Worm (Caenorhabditis elegans) whole organism, L2 larva: ENCODE results near the gene F22E12.3.

ENCODE experiments used
- C34F6.9 ChIP-seq: fragments of 150-350 bp; optimal IDR thresholded peaks from 2 replicates; lab custom pipeline; 2014; ENCODE audit warnings: missing biosample characterization, missing genetic modification characterization
- R02D3.7 ChIP-seq: fragments of 150-350 bp; optimal IDR thresholded peaks from 2 replicates; lab custom pipeline; 2014; ENCODE audit warnings: missing biosample characterization, missing genetic modification characterization
- Y55F3AM.14 ChIP-seq: fragments of 200-800 bp; sonication (Bioruptor generic); optimal IDR thresholded peaks from 2 replicates; lab custom pipeline; 2018; ENCODE audit warnings: mild to moderate bottlenecking, missing genetic modification characterization, missing compliant biosample characterization
- ZK546.5 ChIP-seq: sonication (generic microtip); optimal IDR thresholded peaks from 2 replicates; lab custom pipeline; 2017; ENCODE audit warnings: missing biosample characterization, missing genetic modification characterization
- aly-2 ChIP-seq: fragments of 150-350 bp; optimal IDR thresholded peaks from 2 replicates; lab custom pipeline; 2014; ENCODE audit warnings: missing biosample characterization, missing genetic modification characterization
- ama-1 ChIP-seq: fragments of 150-350 bp; optimal IDR thresholded peaks from 2 replicates; lab custom pipeline; 2018; ENCODE audit warnings: inconsistent platforms
- blmp-1 ChIP-seq: sonication (generic microtip); optimal IDR thresholded peaks from 2 replicates; lab custom pipeline; 2017; ENCODE audit warnings: missing genetic modification characterization, mild to moderate bottlenecking, missing compliant biosample characterization, antibody characterized with exemption, moderate library complexity; ENCODE audit not compliant: insufficient read depth
- ceh-16 ChIP-seq: fragments of 150-350 bp; optimal IDR thresholded peaks from 2 replicates; lab custom pipeline; 2014; ENCODE audit warnings: missing biosample characterization, missing genetic modification characterization
- ceh-82 ChIP-seq: fragments of 150-350 bp; optimal IDR thresholded peaks from 2 replicates; lab custom pipeline; 2014; ENCODE audit warnings: missing biosample characterization, missing genetic modification characterization
- crh-2 ChIP-seq: sonication (generic microtip); optimal IDR thresholded peaks from 2 replicates; lab custom pipeline; 2017; ENCODE audit warnings: missing biosample characterization, missing genetic modification characterization
- dmd-4 ChIP-seq: sonication (generic microtip); optimal IDR thresholded peaks from 2 replicates; lab custom pipeline; 2017; ENCODE audit warnings: missing biosample characterization, missing genetic modification characterization
- egl-27 ChIP-seq: sonication (generic microtip); optimal IDR thresholded peaks from 3 replicates; lab custom pipeline; 2017; ENCODE audit warnings: missing biosample characterization, missing genetic modification reagents, missing genetic modification characterization
- elt-1 ChIP-seq: fragments of 150-350 bp; optimal IDR thresholded peaks from 2 replicates; lab custom pipeline; 2014; ENCODE audit warnings: missing biosample characterization, missing genetic modification characterization
- elt-3 ChIP-seq: sonication (generic microtip); optimal IDR thresholded peaks from 2 replicates; lab custom pipeline; 2017; ENCODE audit warnings: missing biosample characterization, missing genetic modification characterization
- fos-1 ChIP-seq: fragments of 150-350 bp; optimal IDR thresholded peaks from 2 replicates; lab custom pipeline; 2014; ENCODE audit warnings: missing biosample characterization, missing genetic modification characterization
- gmeb-1 ChIP-seq: fragments of 150-350 bp; optimal IDR thresholded peaks from 2 replicates; lab custom pipeline; 2014; ENCODE audit warnings: missing biosample characterization, missing genetic modification characterization
- lin-11 ChIP-seq: fragments of 150-350 bp; sonication (generic microtip); optimal IDR thresholded peaks from 2 replicates; lab custom pipeline; 2014; ENCODE audit warnings: missing biosample characterization, missing genetic modification characterization, inconsistent platforms, mixed read lengths
- lin-39 ChIP-seq: fragments of 150-350 bp; optimal IDR thresholded peaks from 2 replicates; lab custom pipeline; 2014; ENCODE audit warnings: missing biosample characterization, missing genetic modification reagents, missing genetic modification characterization
- lsy-2 ChIP-seq, 2 experiments: fragments of 150-350 bp in 1 of 2; sonication (generic microtip) in 1 of 2; optimal IDR thresholded peaks; 2 replicates each; lab custom pipeline; 2014 to 2017; ENCODE audit warnings: missing biosample characterization in 2 of 2, missing genetic modification characterization in 2 of 2
- mdl-1 ChIP-seq, 2 experiments: fragments of 150-350 bp in 1 of 2; sonication (generic microtip) in 1 of 2; optimal IDR thresholded peaks; 2 replicates each; lab custom pipeline; 2017; ENCODE audit warnings: missing biosample characterization in 2 of 2, missing genetic modification characterization in 2 of 2
- nhr-10 ChIP-seq: sonication (generic microtip); optimal IDR thresholded peaks from 2 replicates; lab custom pipeline; 2017; ENCODE audit warnings: missing biosample characterization, missing genetic modification characterization
- nhr-12 ChIP-seq: fragments of 150-350 bp; optimal IDR thresholded peaks from 2 replicates; lab custom pipeline; 2014; ENCODE audit warnings: missing biosample characterization, missing genetic modification characterization
- nhr-21 ChIP-seq: fragments of 150-350 bp; optimal IDR thresholded peaks from 2 replicates; lab custom pipeline; 2014; ENCODE audit warnings: missing biosample characterization, missing genetic modification characterization
- nhr-23 ChIP-seq: fragments of 150-350 bp; optimal IDR thresholded peaks from 2 replicates; lab custom pipeline; 2014; ENCODE audit warnings: missing biosample characterization, missing genetic modification reagents, missing genetic modification characterization
- nhr-25 ChIP-seq: fragments of 150-350 bp; sonication (generic microtip); optimal IDR thresholded peaks from 3 replicates; lab custom pipeline; 2014; ENCODE audit warnings: missing biosample characterization, missing genetic modification characterization
- nhr-77 ChIP-seq: fragments of 150-350 bp; optimal IDR thresholded peaks from 2 replicates; lab custom pipeline; 2014; ENCODE audit warnings: missing biosample characterization, missing genetic modification characterization
- skn-1 ChIP-seq: sonication (generic microtip); optimal IDR thresholded peaks from 2 replicates; lab custom pipeline; 2017; ENCODE audit warnings: missing biosample characterization, missing genetic modification characterization
- sma-3 ChIP-seq: sonication (generic microtip); optimal IDR thresholded peaks from 2 replicates; lab custom pipeline; 2016; ENCODE audit warnings: missing genetic modification reagents, missing genetic modification characterization, missing compliant biosample characterization
- sma-9 ChIP-seq, 2 experiments: fragments of 150-350 bp in 1 of 2; sonication (generic microtip) in 1 of 2; optimal IDR thresholded peaks; 2 replicates each; lab custom pipeline; 2014 to 2016; ENCODE audit warnings: missing genetic modification characterization in 2 of 2, mild to moderate bottlenecking in 1 of 2, missing biosample characterization in 1 of 2, missing compliant biosample characterization in 1 of 2, missing genetic modification reagents in 1 of 2, moderate library complexity in 1 of 2
- snpc-4 ChIP-seq: fragments of 150-350 bp; optimal IDR thresholded peaks from 2 replicates; lab custom pipeline; 2014; ENCODE audit warnings: missing biosample characterization, missing genetic modification characterization
- unc-39 ChIP-seq: fragments of 150-350 bp; optimal IDR thresholded peaks from 2 replicates; lab custom pipeline; 2014; ENCODE audit warnings: missing biosample characterization, missing genetic modification characterization
- unc-62 ChIP-seq: fragments of 150-350 bp; optimal IDR thresholded peaks from 2 replicates; lab custom pipeline; 2014; ENCODE audit warnings: missing biosample characterization, missing genetic modification reagents, missing genetic modification characterization
- zag-1 ChIP-seq: fragments of 150-350 bp; optimal IDR thresholded peaks from 2 replicates; lab custom pipeline; 2014; ENCODE audit warnings: missing biosample characterization, missing genetic modification characterization
- ztf-11 ChIP-seq: sonication (generic microtip); optimal IDR thresholded peaks from 2 replicates; lab custom pipeline; 2017; ENCODE audit warnings: missing biosample characterization, missing genetic modification characterization

F22E12.3 gene

ce11 chrV:10432607-10433006 lies 30.6 kb downstream of the F22E12.3 start:
- TF ChIP-seq ceh-16 (tag; lab: Kevin White, UChicago): no peak
- peak; percentile 20 for TF ChIP-seq skn-1 (tag; lab: Kevin White, UChicago)
- TF ChIP-seq zag-1 (tag; lab: Kevin White, UChicago): no peak
- no peak for TF ChIP-seq nhr-21
- peak; percentile 24 for TF ChIP-seq crh-2 (tag; lab: Kevin White, UChicago)
- no peak for TF ChIP-seq C34F6.9 (tag; lab: Kevin White, UChicago)
- TF ChIP-seq lin-11: no peak
- TF ChIP-seq ceh-82 (tag; lab: Kevin White, UChicago): no peak
- TF ChIP-seq egl-27 (tag; lab: Kevin White, UChicago): no peak
- TF ChIP-seq R02D3.7 (tag; lab: Kevin White, UChicago): no peak
- no peak for TF ChIP-seq Y55F3AM.14 (GFP tag; lab: Kevin White, UChicago)
- no peak for TF ChIP-seq aly-2 (tag; lab: Kevin White, UChicago)
- TF ChIP-seq ZK546.5 (tag; lab: Kevin White, UChicago): no peak
- TF ChIP-seq lsy-2 (tag; optimal IDR thresholded peaks at IDR 0.05; lab: Kevin White, UChicago): no peak
- peak; percentile 90 for TF ChIP-seq fos-1 (tag; lab: Kevin White, UChicago)
- TF ChIP-seq gmeb-1: peak; percentile 25
- no peak for TF ChIP-seq nhr-23 (tag; lab: Kevin White, UChicago)
- TF ChIP-seq elt-1 (tag; lab: Kevin White, UChicago): no peak
- TF ChIP-seq ama-1 (lab: Kevin White, UChicago): no peak
- no peak for TF ChIP-seq nhr-12 (tag; lab: Kevin White, UChicago)
- no peak for TF ChIP-seq nhr-10 (tag; lab: Kevin White, UChicago)
- no peak for TF ChIP-seq dmd-4 (tag; lab: Kevin White, UChicago)
- TF ChIP-seq lin-39: no peak
- TF ChIP-seq elt-3 (tag; lab: Kevin White, UChicago): no peak
- TF ChIP-seq unc-62 (GFP tag; lab: Kevin White, UChicago): no peak
- TF ChIP-seq sma-9 (GFP tag; optimal IDR thresholded peaks at IDR 0.05; lab: Kevin White, UChicago): peak; percentile 9
- no peak for TF ChIP-seq sma-9 (tag; optimal IDR thresholded peaks at IDR 0.05; lab: Kevin White, UChicago)
- no peak for TF ChIP-seq mdl-1 (tag; optimal IDR thresholded peaks at IDR 0.05; lab: Kevin White, UChicago)
- TF ChIP-seq nhr-77 (tag; lab: Kevin White, UChicago): no peak
- no peak for TF ChIP-seq nhr-25 (tag; lab: Kevin White, UChicago)
- no peak for TF ChIP-seq ztf-11 (tag; lab: Kevin White, UChicago)
- TF ChIP-seq, all 48 proteins: peak for 5

ce11 chrV:10428608-10429007 lies 34.6 kb downstream of the F22E12.3 start, which contains the start of gene tag-314:
TSS of gene tag-314 (minus strand) at chrV:10428708.
- TF ChIP-seq nhr-12 (tag; lab: Kevin White, UChicago) (no peak), ceh-82 (tag; lab: Kevin White, UChicago) (no peak), aly-2 (tag; lab: Kevin White, UChicago) (no peak), skn-1 (tag; lab: Kevin White, UChicago) (no peak)

ce11 chrV:10426253-10426652 lies 36.9 kb downstream of the F22E12.3 start, which contains the start of gene apc-10:
TSS of gene apc-10 (minus strand) at chrV:10426353.
- TF ChIP-seq C34F6.9 (tag; lab: Kevin White, UChicago) (no peak), ZK546.5 (tag; lab: Kevin White, UChicago) (no peak), crh-2 (tag; lab: Kevin White, UChicago) (no peak), ceh-16 (tag; lab: Kevin White, UChicago) (no peak), zag-1 (tag; lab: Kevin White, UChicago) (no peak), snpc-4 (tag; lab: Kevin White, UChicago) (no peak), nhr-10 (tag; lab: Kevin White, UChicago) (no peak)

ce11 chrV:10425098-10425497 lies 38.1 kb downstream of the F22E12.3 start, which contains the start of gene col-12:
TSS of gene col-12 (minus strand) at chrV:10425198.
- no peak for TF ChIP-seq unc-39

DNA sequence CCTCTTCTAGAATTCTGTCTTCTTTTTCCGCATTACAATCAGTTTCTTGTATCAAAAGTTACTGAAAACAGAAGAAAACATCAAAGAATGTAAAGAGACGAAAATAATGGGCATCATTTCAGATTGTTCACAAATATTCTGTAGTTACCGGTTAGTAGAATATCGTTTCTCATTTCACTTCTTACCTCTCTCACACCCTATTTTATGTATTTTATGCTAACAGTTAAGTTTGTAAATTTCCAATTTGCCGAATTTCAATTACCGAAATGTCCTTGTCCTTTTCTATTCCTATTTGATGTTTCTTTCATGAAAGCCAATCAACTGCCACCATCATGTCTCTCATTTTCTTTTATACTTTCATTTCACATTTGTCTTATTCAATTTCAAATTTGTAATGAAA lies 39.7 kb downstream of the F22E12.3 start:
- TF ChIP-seq mdl-1 (tag; optimal IDR thresholded peaks at IDR 0.05; lab: Kevin White, UChicago) (no peak), sma-3 (GFP tag; lab: Kevin White, UChicago) (peak; percentile 16), nhr-25 (tag; lab: Kevin White, UChicago) (peak; percentile 76), blmp-1 (tag; lab: Kevin White, UChicago) (peak; percentile 25), ZK546.5 (tag; lab: Kevin White, UChicago) (no peak)
